Worm (Caenorhabditis elegans) whole organism, early embryonic: Measurements from ENCODE around the gene obr-3.

Source experiments
- F13C5.2 ChIP-seq: sonication (generic microtip); optimal IDR thresholded peaks from 2 replicates; lab custom pipeline; 2017; ENCODE audit warnings: mild to moderate bottlenecking, missing genetic modification characterization, inconsistent platforms, missing compliant biosample characterization
- aly-1 ChIP-seq: sonication (generic microtip); optimal IDR thresholded peaks from 2 replicates; lab custom pipeline; 2016; ENCODE audit warnings: missing genetic modification characterization, missing compliant biosample characterization
- ama-1 ChIP-seq: fragments of 150-350 bp; optimal IDR thresholded peaks from 2 replicates; lab custom pipeline; 2014
- flt-1 ChIP-seq: fragments of 200-800 bp; sonication (Bioruptor generic); IDR thresholded peaks from 2 replicates; pipeline ENCODE4 v1.3.6; 2022; ENCODE audit warnings: missing genetic modification characterization, missing compliant biosample characterization
- hmbx-1 ChIP-seq: sonication (generic microtip); optimal IDR thresholded peaks from 2 replicates; lab custom pipeline; 2016; ENCODE audit warnings: mild to moderate bottlenecking, missing genetic modification characterization, missing compliant biosample characterization
- hnd-1 ChIP-seq: sonication (generic microtip); optimal IDR thresholded peaks from 2 replicates; lab custom pipeline; 2016; ENCODE audit warnings: missing genetic modification characterization, missing compliant biosample characterization
- scrt-1 ChIP-seq: fragments of 200-800 bp; sonication (Bioruptor generic); IDR thresholded peaks from 2 replicates; pipeline ENCODE4 v1.3.6; 2022; ENCODE audit warnings: missing genetic modification characterization, missing compliant biosample characterization
- sea-1 ChIP-seq: fragments of 200-800 bp; sonication (Bioruptor generic); conservative IDR thresholded peaks from 2 replicates; pipeline ENCODE4 v1.3.6; 2022; ENCODE audit warnings: missing genetic modification characterization, missing compliant biosample characterization
- tbx-37 ChIP-seq: fragments of 200-800 bp; sonication (Bioruptor generic); conservative IDR thresholded peaks from 2 replicates; pipeline ENCODE4 v1.3.6; 2022; ENCODE audit warnings: missing genetic modification reagents, missing genetic modification characterization, missing compliant biosample characterization
- tra-4 ChIP-seq: sonication (generic microtip); optimal IDR thresholded peaks from 2 replicates; lab custom pipeline; 2017; ENCODE audit warnings: missing genetic modification characterization, missing compliant biosample characterization

ce11 chrX:13840336-13840735 lies 30.7 kb upstream of the obr-3 start:
- no peak for TF ChIP-seq ama-1
- TF ChIP-seq tra-4 (tag; lab: Kevin White, UChicago), result no peak
- no peak for TF ChIP-seq scrt-1 (GFP tag; lab: Robert Waterston, UW)
- TF ChIP-seq sea-1 (GFP tag; lab: Robert Waterston, UW), result no peak
- TF ChIP-seq flt-1, result no peak
- no peak for TF ChIP-seq F13C5.2 (tag; lab: Kevin White, UChicago)
- TF ChIP-seq tbx-37 (GFP tag; lab: Robert Waterston, UW), result no peak
- no peak for TF ChIP-seq hnd-1
- TF ChIP-seq aly-1 (tag; lab: Kevin White, UChicago), result no peak
- no peak for TF ChIP-seq hmbx-1 (tag; lab: Kevin White, UChicago)
